Fruit fly (Drosophila melanogaster): ENCODE data around the gene GlcAT-S.

GlcAT-S gene

dm6 chr2L:9568360-9569088, 47.7 kb upstream of the GlcAT-S start, which contains the start of gene brwl (continued):
- TF ChIP-seq so (GFP tag; IDR thresholded peaks at IDR 0.05) (peak; percentile 99), seq (GFP tag; IDR thresholded peaks at IDR 0.05) (peak; percentile 98), CG12104 (GFP tag; optimal IDR thresholded peaks at IDR 0.05) (peak; percentile 99), CG14667 (GFP tag; IDR thresholded peaks at IDR 0.05) (peak; percentile 98), CG18619 (GFP tag; optimal IDR thresholded peaks at IDR 0.05) (peak; percentile 98), trh (GFP tag; optimal IDR thresholded peaks at IDR 0.05) (peak; percentile 97), Hr78 (GFP tag; optimal IDR thresholded peaks at IDR 0.05) (peak in 1 of 2 experiments; percentile 95), Fer1 (GFP tag; optimal IDR thresholded peaks at IDR 0.05) (peak; percentile 99), Max (GFP tag; optimal IDR thresholded peaks at IDR 0.05) (peak; percentile 99), CG14050 (GFP tag; IDR thresholded peaks at IDR 0.05) (peak; percentile 97), CG4282 (GFP tag; optimal IDR thresholded peaks at IDR 0.05) (peak; percentile 91), p53 (GFP tag; optimal IDR thresholded peaks at IDR 0.05) (peak; percentile 92), CG9876 (GFP tag; optimal IDR thresholded peaks at IDR 0.05) (peak; percentile 95), CG4404 (GFP tag; IDR thresholded peaks at IDR 0.05) (peak; percentile 98), Fer2 (tag; optimal IDR thresholded peaks at IDR 0.05) (peak; percentile 94), CG11504 (tag; optimal IDR thresholded peaks at IDR 0.05) (peak; percentile 98), exex (tag; optimal IDR thresholded peaks at IDR 0.05) (peak; percentile 93), ems (GFP tag; optimal IDR thresholded peaks at IDR 0.05) (peak; percentile 98), her (GFP tag; optimal IDR thresholded peaks at IDR 0.05) (peak; percentile 93), Dip2 (GFP tag; IDR thresholded peaks at IDR 0.05) (peak; percentile 77), H2.0 (GFP tag; IDR thresholded peaks at IDR 0.05) (peak; percentile 97), row (GFP tag; IDR thresholded peaks at IDR 0.05) (peak; percentile 100), CG4328 (GFP tag; optimal IDR thresholded peaks at IDR 0.05) (peak; percentile 99), dm (GFP tag; optimal IDR thresholded peaks at IDR 0.05) (peak; percentile 95), tin (GFP tag; optimal IDR thresholded peaks at IDR 0.05) (peak; percentile 99), C15 (GFP tag; IDR thresholded peaks at IDR 0.05) (peak; percentile 95), tll (GFP tag; optimal IDR thresholded peaks at IDR 0.05) (peak; percentile 52 to 89), vnd (GFP tag; IDR thresholded peaks at IDR 0.05; ENCODE audit: partially characterized antibody) (no peak), jumu (GFP tag; optimal IDR thresholded peaks at IDR 0.05) (peak; percentile 98), yki (optimal IDR thresholded peaks at IDR 0.05) (peak; percentile 13), pnt (GFP tag; optimal IDR thresholded peaks at IDR 0.05) (peak; percentile 98), CG12236 (GFP tag; optimal IDR thresholded peaks at IDR 0.05) (peak; percentile 96), nerfin-2 (GFP tag; IDR thresholded peaks at IDR 0.05; ENCODE audit: partially characterized antibody) (no peak), CG17361 (GFP tag; IDR thresholded peaks at IDR 0.05) (peak; percentile 99), corto (GFP tag; optimal IDR thresholded peaks at IDR 0.05) (peak; percentile 94), CG31224 (GFP tag; IDR thresholded peaks at IDR 0.05) (peak; percentile 96), Antp (GFP tag; optimal IDR thresholded peaks at IDR 0.05) (peak; percentile 97), gem (tag; optimal IDR thresholded peaks at IDR 0.05) (peak; percentile 100), toy (GFP tag; IDR thresholded peaks at IDR 0.05) (peak; percentile 94), br (optimal IDR thresholded peaks at IDR 0.05) (no peak), tup (GFP tag; optimal IDR thresholded peaks at IDR 0.05) (peak; percentile 98), fd96Cb (tag; optimal IDR thresholded peaks at IDR 0.05) (peak; percentile 99), nom (GFP tag; optimal IDR thresholded peaks at IDR 0.05) (peak; percentile 93), CG4424 (GFP tag; optimal IDR thresholded peaks at IDR 0.05) (peak; percentile 99), CG8388 (GFP tag; optimal IDR thresholded peaks at IDR 0.05) (peak; percentile 99), CG16863 (GFP tag; optimal IDR thresholded peaks at IDR 0.05) (peak; percentile 98), CG10321 (GFP tag; IDR thresholded peaks at IDR 0.05) (peak; percentile 84), CG7745 (tag; optimal IDR thresholded peaks at IDR 0.05) (peak; percentile 89), rib (GFP tag; IDR thresholded peaks at IDR 0.05) (peak; percentile 96), CG11085 (GFP tag; IDR thresholded peaks at IDR 0.05) (peak; percentile 95)

Data from whole organism, embryonic.